Worm (Caenorhabditis elegans): ENCODE measurements around the gene nhr-199.

DNA sequence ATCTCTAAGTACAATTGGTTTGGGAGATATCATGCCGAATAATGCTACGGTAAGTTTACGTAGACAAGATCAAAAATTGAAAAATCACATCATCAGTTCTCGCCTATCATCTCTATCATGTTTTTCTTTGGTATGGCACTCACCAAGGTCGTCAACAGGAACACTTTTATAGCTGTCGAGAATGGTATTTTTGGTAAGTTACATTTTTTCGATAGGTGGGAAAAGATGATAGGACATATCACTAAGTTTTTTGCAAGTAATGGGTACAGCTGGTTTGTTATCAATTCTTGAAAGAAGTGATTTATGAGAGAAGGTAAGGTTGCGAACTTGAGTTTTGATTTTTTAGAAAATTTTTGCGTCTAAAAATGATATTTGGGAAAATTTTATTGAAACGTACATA, 8.3 kb upstream of the nhr-199 start:
- no peak for TF ChIP-seq T22C8.4 (GFP tag; IDR thresholded peaks at IDR 0.05)
- no peak for TF ChIP-seq ref-1 (GFP tag; conservative IDR thresholded peaks at IDR 0.05)
- TF ChIP-seq klf-2 (GFP tag; conservative IDR thresholded peaks at IDR 0.05): no peak
- no peak for TF ChIP-seq tab-1 (GFP tag; IDR thresholded peaks at IDR 0.05)
- TF ChIP-seq med-1 (GFP tag; optimal IDR thresholded peaks at IDR 0.05; ENCODE audit: insufficient read depth): no peak
- TF ChIP-seq cog-1 (tag; optimal IDR thresholded peaks at IDR 0.05): no peak
- no peak for TF ChIP-seq ztf-23 (GFP tag; IDR thresholded peaks at IDR 0.05)
- TF ChIP-seq ztf-29 (GFP tag; IDR thresholded peaks at IDR 0.05): no peak
